Worm (Caenorhabditis elegans) whole organism, mixed stage, embryonic: ENCODE measurements around the gene srh-48.

Experiments
- blmp-1 ChIP-seq: fragments of 150-350 bp; optimal IDR thresholded peaks from 2 replicates; lab custom pipeline; 2014; ENCODE audit warnings: missing biosample characterization, missing genetic modification characterization
- ces-1 ChIP-seq: fragments of 150-350 bp; optimal IDR thresholded peaks from 2 replicates; lab custom pipeline; 2014; ENCODE audit warnings: missing biosample characterization, missing genetic modification reagents, missing genetic modification characterization
- hlh-1 ChIP-seq: fragments of 150-350 bp; optimal IDR thresholded peaks from 2 replicates; lab custom pipeline; 2014; ENCODE audit warnings: missing biosample characterization, missing genetic modification reagents, missing genetic modification characterization
- mab-5 ChIP-seq: fragments of 150-350 bp; optimal IDR thresholded peaks from 2 replicates; lab custom pipeline; 2014; ENCODE audit warnings: missing biosample characterization, missing genetic modification characterization
- mep-1 ChIP-seq: fragments of 150-350 bp; optimal IDR thresholded peaks from 2 replicates; lab custom pipeline; 2017; ENCODE audit warnings: missing biosample characterization, missing genetic modification reagents, missing genetic modification characterization, inconsistent platforms
- nhr-237 ChIP-seq: fragments of 150-350 bp; optimal IDR thresholded peaks from 2 replicates; lab custom pipeline; 2014; ENCODE audit warnings: missing biosample characterization, missing genetic modification characterization
- nhr-28 ChIP-seq: fragments of 150-350 bp; optimal IDR thresholded peaks from 2 replicates; lab custom pipeline; 2014; ENCODE audit warnings: missing biosample characterization, missing genetic modification characterization
- nhr-76 ChIP-seq: sonication (generic microtip); optimal IDR thresholded peaks from 2 replicates; lab custom pipeline; 2017; ENCODE audit warnings: missing biosample characterization, missing genetic modification characterization
- unc-39 ChIP-seq: fragments of 150-350 bp; optimal IDR thresholded peaks from 2 replicates; lab custom pipeline; 2014; ENCODE audit warnings: missing biosample characterization, missing genetic modification characterization
- unc-62 ChIP-seq: fragments of 150-350 bp; optimal IDR thresholded peaks from 2 replicates; lab custom pipeline; 2014; ENCODE audit warnings: missing biosample characterization, missing genetic modification reagents, missing genetic modification characterization

DNA sequence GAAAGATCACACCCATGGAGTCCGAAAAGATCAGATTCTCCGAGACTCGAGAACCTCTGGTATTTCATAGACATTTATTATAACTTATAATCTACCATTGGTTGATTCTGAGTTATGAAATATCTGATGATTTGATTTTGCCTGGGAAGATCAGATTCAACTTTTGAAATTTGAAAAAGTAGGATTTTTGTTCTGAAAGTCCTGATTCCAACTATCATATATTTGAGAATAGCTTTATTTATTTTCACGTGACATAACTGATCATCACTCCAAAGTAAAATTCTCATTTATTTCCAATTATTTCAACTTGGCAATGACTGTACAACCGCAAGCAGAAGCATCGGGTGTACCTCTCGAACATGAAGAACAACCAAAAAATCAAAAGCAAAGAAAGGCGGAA is 19.9 kb downstream of the srh-48 start, which contains the start of gene Y51B9A.7:
- no peak for TF ChIP-seq nhr-237 (tag; lab: Kevin White, UChicago)
- no peak for TF ChIP-seq mep-1 (tag; lab: Kevin White, UChicago)
- TF ChIP-seq nhr-28 (tag; lab: Kevin White, UChicago) = no peak
- TF ChIP-seq hlh-1 (tag; lab: Kevin White, UChicago) = no peak
- TF ChIP-seq nhr-76 = no peak
- TF ChIP-seq unc-62 (GFP tag; lab: Kevin White, UChicago) = no peak
- no peak for TF ChIP-seq blmp-1 (tag; lab: Kevin White, UChicago)
- no peak for TF ChIP-seq ces-1 (GFP tag; lab: Kevin White, UChicago)
- TF ChIP-seq unc-39 (tag; lab: Kevin White, UChicago) = no peak
- TF ChIP-seq mab-5 (tag; lab: Kevin White, UChicago) = no peak
